ENCODE assay signal across 4 fruit fly cellular contexts in genomic region chr3R:23958091-23958838, dm6.
A peak's percentile ranks its signal among the peaks of the same experiment; 100 is the strongest.
TF ChIP-seq lines count a peak whose summit lies in the region.

GluProRS (minus strand) TSS chr3R:23958391.
AP-1sigma (plus strand) TSS chr3R:23958651.

TF ChIP-seq in whole organism, adult, 20 proteins besides CTCF, POLR2A, EP300 and RAD21 (continued from another document):
- peak; percentile 45 for TF ChIP-seq cic (GFP tag; optimal IDR thresholded peaks at IDR 0.05; lab: Kevin White, UChicago)
- peak; percentile 89 for TF ChIP-seq bab1 (GFP tag; optimal IDR thresholded peaks at IDR 0.05; lab: Kevin White, UChicago)

TF ChIP-seq in whole organism, embryonic, 481 proteins besides CTCF, POLR2A, EP300 and RAD21 (continued from another document and continues in another):
- TF ChIP-seq MESR4 (GFP tag; optimal IDR thresholded peaks at IDR 0.05; lab: Kevin White, UChicago): peak; percentile 94
- peak; percentile 82 for TF ChIP-seq onecut (GFP tag; IDR thresholded peaks at IDR 0.05; lab: Robert Waterston, UW)
- TF ChIP-seq az2 (GFP tag; optimal IDR thresholded peaks at IDR 0.05; lab: Kevin White, UChicago): peak; percentile 92
- peak; percentile 88 for TF ChIP-seq cato (GFP tag; optimal IDR thresholded peaks at IDR 0.05; lab: Kevin White, UChicago; ENCODE audit: borderline replicate concordance)
- TF ChIP-seq CG11695 (GFP tag; IDR thresholded peaks at IDR 0.05; lab: Robert Waterston, UW): peak; percentile 92
- peak; percentile 58 for TF ChIP-seq Jarid2 (GFP tag; optimal IDR thresholded peaks at IDR 0.05; lab: Kevin White, UChicago)
- peak; percentile 48 for TF ChIP-seq CG15073 (GFP tag; optimal IDR thresholded peaks at IDR 0.05; lab: Kevin White, UChicago)
- TF ChIP-seq CG7963 (GFP tag; IDR thresholded peaks at IDR 0.05; lab: Robert Waterston, UW; ENCODE audit: partially characterized antibody): peak; percentile 81
- peak; percentile 87 for TF ChIP-seq ems (GFP tag; optimal IDR thresholded peaks at IDR 0.05; lab: Kevin White, UChicago)
- TF ChIP-seq gce (GFP tag; IDR thresholded peaks at IDR 0.05; lab: Robert Waterston, UW): peak; percentile 87
- TF ChIP-seq croc (GFP tag; conservative IDR thresholded peaks at IDR 0.05; lab: Robert Waterston, UW): peak; percentile 92
- peak; percentile 88 for TF ChIP-seq toy (GFP tag; IDR thresholded peaks at IDR 0.05; lab: Robert Waterston, UW)
- TF ChIP-seq CG34422 (GFP tag; IDR thresholded peaks at IDR 0.05; lab: Robert Waterston, UW): peak; percentile 98
- TF ChIP-seq dmrt99B (tag; optimal IDR thresholded peaks at IDR 0.05; lab: Kevin White, UChicago): peak; percentile 87
- peak; percentile 93 for TF ChIP-seq wor (GFP tag; IDR thresholded peaks at IDR 0.05; lab: Robert Waterston, UW)
- TF ChIP-seq CG2712 (tag; optimal IDR thresholded peaks at IDR 0.05; lab: Kevin White, UChicago): peak; percentile 92
- peak; percentile 82 for TF ChIP-seq Nf-YC (tag; optimal IDR thresholded peaks at IDR 0.05; lab: Kevin White, UChicago)
- peak in 1 of 3 experiments; percentile 85 for TF ChIP-seq lola (GFP tag; optimal IDR thresholded peaks at IDR 0.05; lab: Kevin White, UChicago)
- TF ChIP-seq Dad (GFP tag; optimal IDR thresholded peaks at IDR 0.05; lab: Kevin White, UChicago): peak; percentile 86
- TF ChIP-seq HmgZ (tag; optimal IDR thresholded peaks at IDR 0.05; lab: Kevin White, UChicago): peak; percentile 92
- TF ChIP-seq BtbVII (GFP tag; optimal IDR thresholded peaks at IDR 0.05; lab: Kevin White, UChicago): peak; percentile 39
- peak; percentile 31 for TF ChIP-seq CG1792 (GFP tag; optimal IDR thresholded peaks at IDR 0.05; lab: Kevin White, UChicago)
- TF ChIP-seq pb (GFP tag; optimal IDR thresholded peaks at IDR 0.05; lab: Kevin White, UChicago): peak; percentile 47
- peak; percentile 73 for TF ChIP-seq D19A (tag; optimal IDR thresholded peaks at IDR 0.05; lab: Kevin White, UChicago)
- TF ChIP-seq CG3838 (GFP tag; optimal IDR thresholded peaks at IDR 0.05; lab: Kevin White, UChicago): peak; percentile 77
- peak; percentile 97 for TF ChIP-seq CG14667 (GFP tag; IDR thresholded peaks at IDR 0.05; lab: Robert Waterston, UW)
- TF ChIP-seq E2f1 (GFP tag; IDR thresholded peaks at IDR 0.05; lab: Robert Waterston, UW): peak; percentile 96
- peak; percentile 67 for TF ChIP-seq CG34376 (GFP tag; optimal IDR thresholded peaks at IDR 0.05; lab: Kevin White, UChicago)
- TF ChIP-seq Sox100B (GFP tag; optimal IDR thresholded peaks at IDR 0.05; lab: Kevin White, UChicago): peak; percentile 82
- peak; percentile 55 for TF ChIP-seq stwl (tag; optimal IDR thresholded peaks at IDR 0.05; lab: Kevin White, UChicago)
- peak; percentile 79 for TF ChIP-seq Usf (GFP tag; optimal IDR thresholded peaks at IDR 0.05; lab: Kevin White, UChicago)
- peak; percentile 15 for TF ChIP-seq CG10431 (GFP tag; optimal IDR thresholded peaks at IDR 0.05; lab: Kevin White, UChicago)
- peak; percentile 72 for TF ChIP-seq CG15011 (GFP tag; optimal IDR thresholded peaks at IDR 0.05; lab: Kevin White, UChicago)
- TF ChIP-seq CG10979 (tag; optimal IDR thresholded peaks at IDR 0.05; lab: Kevin White, UChicago): peak; percentile 84
- TF ChIP-seq Dip2 (GFP tag; IDR thresholded peaks at IDR 0.05; lab: Robert Waterston, UW): peak; percentile 32; the same call in 1 of the 2 replicates
- peak; percentile 69 for TF ChIP-seq CG12299 (tag; optimal IDR thresholded peaks at IDR 0.05; lab: Kevin White, UChicago)
- peak; percentile 96 for TF ChIP-seq Gug (GFP tag; IDR thresholded peaks at IDR 0.05; lab: Robert Waterston, UW)
- TF ChIP-seq CG3065 (GFP tag; optimal IDR thresholded peaks at IDR 0.05; lab: Kevin White, UChicago): peak; percentile 89
- TF ChIP-seq Antp (GFP tag; optimal IDR thresholded peaks at IDR 0.05; lab: Kevin White, UChicago): peak; percentile 74
- TF ChIP-seq pfk (GFP tag; optimal IDR thresholded peaks at IDR 0.05; lab: Kevin White, UChicago): peak; percentile 26
- TF ChIP-seq dysf (GFP tag; IDR thresholded peaks at IDR 0.05; lab: Robert Waterston, UW): peak; percentile 97
- TF ChIP-seq CkIIα-i1 (GFP tag; IDR thresholded peaks at IDR 0.05; lab: Robert Waterston, UW): 0 out of 2 replicates have a peak, but pooled peaks have one; percentile 42

TF ChIP-seq in whole organism, prepupa, 60 proteins besides CTCF, POLR2A, EP300 and RAD21 (continued from another document):
- TF ChIP-seq fd85E (GFP tag; optimal IDR thresholded peaks at IDR 0.05; lab: Kevin White, UChicago) (peak; percentile 50), Blimp-1 (GFP tag; optimal IDR thresholded peaks at IDR 0.05; lab: Kevin White, UChicago) (peak; percentile 60), vri (GFP tag; optimal IDR thresholded peaks at IDR 0.05; lab: Kevin White, UChicago) (peak; percentile 74), topi (GFP tag; optimal IDR thresholded peaks at IDR 0.05; lab: Kevin White, UChicago) (peak; percentile 87), CG3032 (tag; optimal IDR thresholded peaks at IDR 0.05; lab: Kevin White, UChicago) (peak; percentile 86), Eip75B (GFP tag; optimal IDR thresholded peaks at IDR 0.05; lab: Kevin White, UChicago) (peak; percentile 87), CG32006 (GFP tag; optimal IDR thresholded peaks at IDR 0.05; lab: Kevin White, UChicago) (peak; percentile 85), salr (GFP tag; optimal IDR thresholded peaks at IDR 0.05; lab: Kevin White, UChicago) (peak in 1 of 2 experiments; percentile 76), Gug (GFP tag; IDR thresholded peaks at IDR 0.05; lab: Robert Waterston, UW) (peak; percentile 90), CG4318 (GFP tag; optimal IDR thresholded peaks at IDR 0.05; lab: Kevin White, UChicago) (peak; percentile 77), net (GFP tag; optimal IDR thresholded peaks at IDR 0.05; lab: Kevin White, UChicago) (peak; percentile 82), cyc (GFP tag; optimal IDR thresholded peaks at IDR 0.05; lab: Kevin White, UChicago) (peak; percentile 89), achi (GFP tag; optimal IDR thresholded peaks at IDR 0.05; lab: Kevin White, UChicago) (peak; percentile 79), CG31627 (GFP tag; optimal IDR thresholded peaks at IDR 0.05; lab: Kevin White, UChicago) (peak; percentile 91), CG6163 (GFP tag; IDR thresholded peaks at IDR 0.05; lab: Robert Waterston, UW) (peak; percentile 94), OdsH (GFP tag; optimal IDR thresholded peaks at IDR 0.05; lab: Kevin White, UChicago) (peak; percentile 92), dsx (GFP tag; optimal IDR thresholded peaks at IDR 0.05; lab: Kevin White, UChicago; ENCODE audit: poor library complexity, severe bottlenecking) (peak; percentile 76), svp (GFP tag; lab: Kevin White, UChicago) (peak; percentile 93), CG8632 (GFP tag; optimal IDR thresholded peaks at IDR 0.05; lab: Kevin White, UChicago) (peak; percentile 63), Ets21C (GFP tag; optimal IDR thresholded peaks at IDR 0.05; lab: Kevin White, UChicago) (peak; percentile 87), CG6808 (GFP tag; optimal IDR thresholded peaks at IDR 0.05; lab: Kevin White, UChicago) (peak; percentile 67), CG15336 (GFP tag; IDR thresholded peaks at IDR 0.05; lab: Robert Waterston, UW) (peak; percentile 90), Hr4 (GFP tag; optimal IDR thresholded peaks at IDR 0.05; lab: Kevin White, UChicago) (peak; percentile 87), CG1621 (tag; optimal IDR thresholded peaks at IDR 0.05; lab: Kevin White, UChicago) (peak; percentile 66), CG9139 (GFP tag; optimal IDR thresholded peaks at IDR 0.05; lab: Kevin White, UChicago) (no peak), CG3919 (GFP tag; optimal IDR thresholded peaks at IDR 0.05; lab: Kevin White, UChicago) (peak; percentile 87), dac (GFP tag; optimal IDR thresholded peaks at IDR 0.05; lab: Kevin White, UChicago) (peak; percentile 57), acj6 (GFP tag; optimal IDR thresholded peaks at IDR 0.05; lab: Kevin White, UChicago) (peak; percentile 91), Eip93F (GFP tag; optimal IDR thresholded peaks at IDR 0.05; lab: Kevin White, UChicago) (peak; percentile 57), eg (GFP tag; IDR thresholded peaks at IDR 0.05; lab: Robert Waterston, UW) (peak; percentile 97), Sox102F (GFP tag; optimal IDR thresholded peaks at IDR 0.05; lab: Kevin White, UChicago) (peak; percentile 82), CG6792 (GFP tag; optimal IDR thresholded peaks at IDR 0.05; lab: Kevin White, UChicago) (peak; percentile 83), fkh (GFP tag; optimal IDR thresholded peaks at IDR 0.05; lab: Kevin White, UChicago) (peak; percentile 80), esn (GFP tag; optimal IDR thresholded peaks at IDR 0.05; lab: Kevin White, UChicago) (peak; percentile 93), CG8119 (GFP tag; IDR thresholded peaks at IDR 0.05; lab: Robert Waterston, UW) (peak; percentile 90), CG11902 (GFP tag; optimal IDR thresholded peaks at IDR 0.05; lab: Kevin White, UChicago) (peak; percentile 89), Ets96B (tag; optimal IDR thresholded peaks at IDR 0.05; lab: Kevin White, UChicago) (peak; percentile 82), Sox15 (GFP tag; optimal IDR thresholded peaks at IDR 0.05; lab: Kevin White, UChicago) (peak; percentile 81), CG11762 (GFP tag; optimal IDR thresholded peaks at IDR 0.05; lab: Kevin White, UChicago; ENCODE audit: insufficient read depth) (peak; percentile 65), CG8319 (GFP tag; optimal IDR thresholded peaks at IDR 0.05; lab: Kevin White, UChicago) (peak; percentile 79)

TF ChIP-seq in whole organism, wandering third instar larva, 38 proteins besides CTCF, POLR2A, EP300 and RAD21 (continued from another document):
- TF ChIP-seq Myc (optimal IDR thresholded peaks at IDR 0.05; lab: Kevin White, UChicago): peak; percentile 83
- no peak for TF ChIP-seq Abd-B (GFP tag; optimal IDR thresholded peaks at IDR 0.05; lab: Kevin White, UChicago)
- TF ChIP-seq fru (GFP tag; optimal IDR thresholded peaks at IDR 0.05; lab: Kevin White, UChicago): peak; percentile 89
- no peak for TF ChIP-seq CrebA (GFP tag; optimal IDR thresholded peaks at IDR 0.05; lab: Kevin White, UChicago; ENCODE audit: borderline replicate concordance)
- TF ChIP-seq dl (GFP tag; optimal IDR thresholded peaks at IDR 0.05; lab: Kevin White, UChicago; ENCODE audit: insufficient read depth in 1 of 2, partially characterized antibody in 2 of 2): no peak
- TF ChIP-seq HLH106 (tag; optimal IDR thresholded peaks at IDR 0.05; lab: Kevin White, UChicago): peak; percentile 91
- TF ChIP-seq sv (GFP tag; optimal IDR thresholded peaks at IDR 0.05; lab: Kevin White, UChicago): peak; percentile 94
- TF ChIP-seq dsf (GFP tag; optimal IDR thresholded peaks at IDR 0.05; lab: Kevin White, UChicago; ENCODE audit: borderline replicate concordance): peak; percentile 79
- TF ChIP-seq rgr (GFP tag; optimal IDR thresholded peaks at IDR 0.05; lab: Kevin White, UChicago): peak; percentile 90
- peak; percentile 85 for TF ChIP-seq Hnf4 (GFP tag; optimal IDR thresholded peaks at IDR 0.05; lab: Kevin White, UChicago)
- TF ChIP-seq CG32264 (GFP tag; optimal IDR thresholded peaks at IDR 0.05; lab: Kevin White, UChicago): peak; percentile 72
- TF ChIP-seq Mio (GFP tag; optimal IDR thresholded peaks at IDR 0.05; lab: Kevin White, UChicago): peak; percentile 37
- TF ChIP-seq Jra (GFP tag; optimal IDR thresholded peaks at IDR 0.05; lab: Kevin White, UChicago): peak; percentile 89
- TF ChIP-seq tai (GFP tag; optimal IDR thresholded peaks at IDR 0.05; lab: Kevin White, UChicago): no peak
- peak; percentile 89 for TF ChIP-seq ey (GFP tag; optimal IDR thresholded peaks at IDR 0.05; lab: Kevin White, UChicago)
